Fruit fly (Drosophila melanogaster): ENCODE data around the gene ras.

ras gene

dm6 chrX:10786443-10787097 is 42.3 kb downstream of the ras start, which contains the start of the genes Ant2 and sesB (continued):
- no peak for TF ChIP-seq Ets97D (GFP tag; optimal IDR thresholded peaks at IDR 0.05)
- TF ChIP-seq Dll (GFP tag; IDR thresholded peaks at IDR 0.05; ENCODE audit: partially characterized antibody): peak; percentile 80
- TF ChIP-seq sna (GFP tag; IDR thresholded peaks at IDR 0.05; ENCODE audit: partially characterized antibody): peak; percentile 66; the same call in 1 of the 2 replicates
- no peak for TF ChIP-seq zen (tag; optimal IDR thresholded peaks at IDR 0.05)
- TF ChIP-seq CG15514 (GFP tag; optimal IDR thresholded peaks at IDR 0.05): peak; percentile 43
- peak; percentile 75 for TF ChIP-seq unc-4 (GFP tag; IDR thresholded peaks at IDR 0.05; ENCODE audit: partially characterized antibody)
- peak; percentile 37 for TF ChIP-seq ERR (GFP tag; optimal IDR thresholded peaks at IDR 0.05)
- peak; percentile 59 for TF ChIP-seq Doc3 (GFP tag; IDR thresholded peaks at IDR 0.05; ENCODE audit: partially characterized antibody)
- TF ChIP-seq Hr78 (GFP tag; optimal IDR thresholded peaks at IDR 0.05): no peak
- peak; percentile 5 for TF ChIP-seq CG13894 (tag; optimal IDR thresholded peaks at IDR 0.05)
- peak; percentile 3 for TF ChIP-seq gcm (GFP tag; optimal IDR thresholded peaks at IDR 0.05)
- TF ChIP-seq Fer1 (GFP tag; optimal IDR thresholded peaks at IDR 0.05): no peak
- no peak for TF ChIP-seq CG1647 (GFP tag; optimal IDR thresholded peaks at IDR 0.05)
- peak; percentile 80 for TF ChIP-seq Scr (GFP tag; IDR thresholded peaks at IDR 0.05; ENCODE audit: partially characterized antibody)
- TF ChIP-seq CG11504 (tag; optimal IDR thresholded peaks at IDR 0.05): no peak
- peak; percentile 76 for TF ChIP-seq Dref (GFP tag; IDR thresholded peaks at IDR 0.05)
- peak in 1 of 2 experiments; percentile 96 for TF ChIP-seq Pdp1 (GFP tag; optimal IDR thresholded peaks at IDR 0.05)
- peak; percentile 35; the same call in 1 of the 3 replicates for TF ChIP-seq mld (GFP tag; IDR thresholded peaks at IDR 0.05; ENCODE audit: partially characterized antibody)
- peak; percentile 34 for TF ChIP-seq CG33213 (GFP tag; optimal IDR thresholded peaks at IDR 0.05)
- TF ChIP-seq Stat92E (GFP tag; optimal IDR thresholded peaks at IDR 0.05): peak in 1 of 3 experiments; percentile 46
- TF ChIP-seq lilli (GFP tag; optimal IDR thresholded peaks at IDR 0.05): peak; percentile 60
- TF ChIP-seq Sry-δ (GFP tag; optimal IDR thresholded peaks at IDR 0.05): peak; percentile 80
- peak; percentile 42 for TF ChIP-seq row (GFP tag; IDR thresholded peaks at IDR 0.05)
- TF ChIP-seq sens (GFP tag): peak; percentile 78
- no peak for TF ChIP-seq CG13296 (GFP tag; optimal IDR thresholded peaks at IDR 0.05)
- TF ChIP-seq dati (GFP tag; IDR thresholded peaks at IDR 0.05): no peak
- no peak for TF ChIP-seq CG11093 (GFP tag; IDR thresholded peaks at IDR 0.05)
- no peak for TF ChIP-seq CG7357 (GFP tag; IDR thresholded peaks at IDR 0.05)
- peak; percentile 38 for TF ChIP-seq CG17568 (GFP tag; optimal IDR thresholded peaks at IDR 0.05)
- TF ChIP-seq knrl (GFP tag; IDR thresholded peaks at IDR 0.05; ENCODE audit: partially characterized antibody): peak; percentile 76
- no peak for TF ChIP-seq Ada2b (GFP tag; IDR thresholded peaks at IDR 0.05)
- TF ChIP-seq CG42726 (GFP tag; IDR thresholded peaks at IDR 0.05; ENCODE audit: partially characterized antibody): peak; percentile 68; the same call in 1 of the 2 replicates
- peak; percentile 93 for TF ChIP-seq CG3995 (GFP tag; optimal IDR thresholded peaks at IDR 0.05)
- peak; percentile 39; the same call in 1 of the 4 replicates for TF ChIP-seq chinmo (GFP tag; IDR thresholded peaks at IDR 0.05; ENCODE audit: partially characterized antibody)
- TF ChIP-seq sqz (GFP tag; optimal IDR thresholded peaks at IDR 0.05): peak; percentile 23
- peak; percentile 43 for TF ChIP-seq CG34224 (GFP tag; IDR thresholded peaks at IDR 0.05; ENCODE audit: partially characterized antibody)
- TF ChIP-seq CG13287 (GFP tag; IDR thresholded peaks at IDR 0.05; ENCODE audit: partially characterized antibody): peak; percentile 75
- TF ChIP-seq CG15269 (tag; optimal IDR thresholded peaks at IDR 0.05): peak; percentile 3
- peak; percentile 40 for TF ChIP-seq CG1603 (tag; optimal IDR thresholded peaks at IDR 0.05)
- peak; percentile 18 for TF ChIP-seq Mes4 (GFP tag; optimal IDR thresholded peaks at IDR 0.05)
- peak; percentile 35 for TF ChIP-seq pfk (GFP tag; optimal IDR thresholded peaks at IDR 0.05)
- peak; percentile 26 for TF ChIP-seq phol (tag; optimal IDR thresholded peaks at IDR 0.05)
- TF ChIP-seq CG8290 (GFP tag; optimal IDR thresholded peaks at IDR 0.05): no peak
- peak in 1 of 2 experiments; percentile 51 for TF ChIP-seq CG8290 (tag; optimal IDR thresholded peaks at IDR 0.05)
- TF ChIP-seq eve (GFP tag; optimal IDR thresholded peaks at IDR 0.05): peak in 1 of 2 experiments; percentile 59
- peak; percentile 30 for TF ChIP-seq bigmax (GFP tag; optimal IDR thresholded peaks at IDR 0.05)
- TF ChIP-seq gfzf (GFP tag; optimal IDR thresholded peaks at IDR 0.05): peak; percentile 67

Measured in whole organism, embryonic.